Fruit fly (Drosophila melanogaster) whole organism, wandering third instar larva: ENCODE data around the gene dan.

Experiments
- CG32264 ChIP-seq: fragments of 200-800 bp; sonication (Bioruptor generic); optimal IDR thresholded peaks from 2 replicates; lab custom pipeline; 2016; ENCODE audit warnings: missing biosample characterization, missing genetic modification characterization
- CG9705 ChIP-seq: fragments of 200-800 bp; sonication (Bioruptor generic); optimal IDR thresholded peaks from 2 replicates; lab custom pipeline; 2018; ENCODE audit warnings: missing biosample characterization, mild to moderate bottlenecking, missing genetic modification characterization
- CrebA ChIP-seq: fragments of 200-800 bp; sonication (Bioruptor generic); optimal IDR thresholded peaks from 2 replicates; lab custom pipeline; 2016; ENCODE audit warnings: missing biosample characterization, mild to moderate bottlenecking, missing genetic modification characterization, borderline replicate concordance
- Dfd ChIP-seq: fragments of >200 bp; optimal IDR thresholded peaks from 2 replicates; lab custom pipeline; 2017; ENCODE audit warnings: missing biosample characterization, missing genetic modification characterization
- Dif ChIP-seq: fragments of 200-275, 200-300 bp; sonication (Bioruptor generic); optimal IDR thresholded peaks from 2 replicates; lab custom pipeline; 2018; ENCODE audit warnings: missing biosample characterization, missing genetic modification characterization; ENCODE audit not compliant: partially characterized antibody
- GATAd ChIP-seq: sonication (Bioruptor generic); optimal IDR thresholded peaks from 2 replicates; lab custom pipeline; 2016; ENCODE audit warnings: missing biosample characterization, missing genetic modification characterization
- HLH106 ChIP-seq: fragments of 200-800 bp; optimal IDR thresholded peaks from 3 replicates; lab custom pipeline; 2019; ENCODE audit warnings: missing biosample characterization, mild to moderate bottlenecking, missing genetic modification characterization, moderate library complexity
- Hnf4 ChIP-seq: fragments of 200-800 bp; sonication (Bioruptor generic); optimal IDR thresholded peaks from 2 replicates; lab custom pipeline; 2016; ENCODE audit warnings: missing biosample characterization, mild to moderate bottlenecking, missing genetic modification characterization
- Hr78 ChIP-seq: fragments of >200 bp; optimal IDR thresholded peaks from 2 replicates; lab custom pipeline; 2017; ENCODE audit warnings: missing biosample characterization, missing genetic modification characterization
- Hr83 ChIP-seq: fragments of 200-300 bp; sonication (Bioruptor generic); optimal IDR thresholded peaks from 2 replicates; lab custom pipeline; 2016; ENCODE audit warnings: missing biosample characterization, mild to moderate bottlenecking, missing genetic modification characterization, moderate library complexity; ENCODE audit not compliant: poor library complexity, severe bottlenecking
- Jra ChIP-seq: sonication (Bioruptor generic); optimal IDR thresholded peaks from 2 replicates; lab custom pipeline; 2016; ENCODE audit warnings: missing biosample characterization, missing genetic modification characterization
- Mio ChIP-seq: sonication (Bioruptor generic); optimal IDR thresholded peaks from 2 replicates; lab custom pipeline; 2016; ENCODE audit warnings: missing biosample characterization, missing genetic modification characterization
- Myc ChIP-seq: fragments of >200 bp; optimal IDR thresholded peaks from 2 replicates; lab custom pipeline; 2017
- N ChIP-seq: fragments of >200 bp; optimal IDR thresholded peaks from 2 replicates; lab custom pipeline; 2018; ENCODE audit warnings: missing biosample characterization, missing external identifiers, missing genetic modification characterization
- OdsH ChIP-seq: fragments of 200-800 bp; sonication (Bioruptor generic); optimal IDR thresholded peaks from 2 replicates; lab custom pipeline; 2016; ENCODE audit warnings: missing biosample characterization, mild to moderate bottlenecking, missing genetic modification characterization
- Rel ChIP-seq, 2 experiments: fragments of 200-800 bp; sonication (Bioruptor generic) in 1 of 2; optimal IDR thresholded peaks; 2 replicates in 1 of 2; 3 replicates in 1 of 2; lab custom pipeline; 2016 to 2019; ENCODE audit warnings: mild to moderate bottlenecking in 2 of 2, missing biosample characterization in 2 of 2, missing genetic modification characterization in 2 of 2, moderate library complexity in 1 of 2
- Sp1 ChIP-seq: fragments of 200-800 bp; sonication (Bioruptor generic); optimal IDR thresholded peaks from 3 replicates; lab custom pipeline; 2019; ENCODE audit warnings: missing biosample characterization, mild to moderate bottlenecking, missing genetic modification characterization, moderate library complexity
- Vsx2 ChIP-seq: fragments of 200-300, 225-300 bp; sonication (Bioruptor generic); optimal IDR thresholded peaks from 2 replicates; lab custom pipeline; 2018; ENCODE audit warnings: missing biosample characterization, missing genetic modification characterization; ENCODE audit not compliant: partially characterized antibody
- br ChIP-seq: fragments of 200-800 bp; sonication (Bioruptor generic); optimal IDR thresholded peaks from 2 replicates; lab custom pipeline; 2016; ENCODE audit warnings: missing biosample characterization, missing genetic modification characterization
- brk ChIP-seq: fragments of 200-800 bp; sonication (Bioruptor generic); optimal IDR thresholded peaks from 2 replicates; lab custom pipeline; 2016; ENCODE audit warnings: missing biosample characterization, mild to moderate bottlenecking, missing genetic modification characterization
- dmrt93B ChIP-seq: fragments of 200-800 bp; sonication (Bioruptor generic); optimal IDR thresholded peaks from 2 replicates; lab custom pipeline; 2018; ENCODE audit warnings: missing biosample characterization, mild to moderate bottlenecking, missing genetic modification characterization
- dsf ChIP-seq: sonication (Bioruptor generic); optimal IDR thresholded peaks from 2 replicates; lab custom pipeline; 2016; ENCODE audit warnings: missing biosample characterization, missing genetic modification characterization, borderline replicate concordance
- ey ChIP-seq: fragments of 200-800 bp; sonication (Bioruptor generic); optimal IDR thresholded peaks from 2 replicates; lab custom pipeline; 2016; ENCODE audit warnings: missing biosample characterization, missing genetic modification characterization
- foxo ChIP-seq, 2 experiments: fragments of 200-800 bp; sonication (Bioruptor generic); optimal IDR thresholded peaks; 2 replicates in 1 of 2; 3 replicates in 1 of 2; lab custom pipeline; 2016 to 2017; ENCODE audit warnings: missing biosample characterization in 2 of 2, missing genetic modification characterization in 2 of 2
- fru ChIP-seq: fragments of 200-800 bp; sonication (Bioruptor generic); optimal IDR thresholded peaks from 3 replicates; lab custom pipeline; 2016; ENCODE audit warnings: missing biosample characterization, mild to moderate bottlenecking, missing genetic modification characterization
- h ChIP-seq: fragments of 200-800 bp; sonication (Bioruptor generic); optimal IDR thresholded peaks from 3 replicates; lab custom pipeline; 2016; ENCODE audit warnings: missing biosample characterization, mild to moderate bottlenecking, missing genetic modification characterization
- jim ChIP-seq: fragments of 175-275, 200-325 bp; sonication (Bioruptor generic); optimal IDR thresholded peaks from 2 replicates; lab custom pipeline; 2016; ENCODE audit warnings: missing biosample characterization, mild to moderate bottlenecking, missing genetic modification characterization
- lola ChIP-seq: fragments of >200 bp; optimal IDR thresholded peaks from 2 replicates; lab custom pipeline; 2017; ENCODE audit warnings: missing biosample characterization, missing genetic modification characterization
- pan ChIP-seq: fragments of >200 bp; optimal IDR thresholded peaks from 2 replicates; lab custom pipeline; 2017
- psq ChIP-seq: fragments of 200-800 bp; sonication (Bioruptor generic); optimal IDR thresholded peaks from 3 replicates; lab custom pipeline; 2017; ENCODE audit warnings: missing biosample characterization, mild to moderate bottlenecking, missing genetic modification characterization, moderate library complexity
- rgr ChIP-seq: fragments of 200-800 bp; sonication (Bioruptor generic); optimal IDR thresholded peaks from 3 replicates; lab custom pipeline; 2016; ENCODE audit warnings: missing biosample characterization, mild to moderate bottlenecking, missing genetic modification characterization
- sage ChIP-seq: fragments of 200-800 bp; sonication (Bioruptor generic); optimal IDR thresholded peaks from 2 replicates; lab custom pipeline; 2016; ENCODE audit warnings: missing biosample characterization, mild to moderate bottlenecking, missing genetic modification characterization
- sv ChIP-seq: fragments of 200-800 bp; sonication (Bioruptor generic); optimal IDR thresholded peaks from 3 replicates; lab custom pipeline; 2016; ENCODE audit warnings: missing biosample characterization, missing genetic modification characterization
- tai ChIP-seq: sonication (Bioruptor generic); optimal IDR thresholded peaks from 2 replicates; lab custom pipeline; 2016; ENCODE audit warnings: missing biosample characterization, missing genetic modification characterization
- usp ChIP-seq: fragments of >200 bp; optimal IDR thresholded peaks from 2 replicates; lab custom pipeline; 2017; ENCODE audit warnings: missing biosample characterization, missing genetic modification characterization
- woc ChIP-seq: sonication (Bioruptor generic); optimal IDR thresholded peaks from 2 replicates; lab custom pipeline; 2016; ENCODE audit warnings: missing biosample characterization, mild to moderate bottlenecking, missing genetic modification characterization

dan gene

dm6 chr3R:25168259-25168972 is 15.8 kb upstream of the dan start:
- TF ChIP-seq sv (GFP tag; lab: Kevin White, UChicago) = peak; percentile 4
- TF ChIP-seq rgr (GFP tag; lab: Kevin White, UChicago) = no peak
- TF ChIP-seq brk = no peak
- peak; percentile 4 for TF ChIP-seq fru (GFP tag; lab: Kevin White, UChicago)
- no peak for TF ChIP-seq Mio (GFP tag; lab: Kevin White, UChicago)
- peak; percentile 36 for TF ChIP-seq Dfd (GFP tag; lab: Kevin White, UChicago)

- TF ChIP-seq CG32264 = no peak
Observed at dm6 chr3R:25172353-25172752, 11.8 kb upstream of the dan start.

dm6 chr3R:25172976-25173375 is 11.2 kb upstream of the dan start:
- TF ChIP-seq pan (lab: Kevin White, UChicago) = no peak
- TF ChIP-seq CG32264 = no peak
- TF ChIP-seq Dif (GFP tag; lab: Kevin White, UChicago) = no peak
- TF ChIP-seq psq (GFP tag; lab: Kevin White, UChicago) = no peak
- TF ChIP-seq sv (GFP tag; lab: Kevin White, UChicago) = no peak
- TF ChIP-seq CrebA = no peak
- TF ChIP-seq usp (GFP tag; lab: Kevin White, UChicago) = no peak
- no peak for TF ChIP-seq br (GFP tag; lab: Kevin White, UChicago)
- no peak for TF ChIP-seq tai (GFP tag; lab: Kevin White, UChicago)
- no peak for TF ChIP-seq Hr83 (GFP tag; lab: Kevin White, UChicago)
- TF ChIP-seq GATAd (GFP tag; lab: Kevin White, UChicago) = no peak
- no peak for TF ChIP-seq ey (GFP tag; lab: Kevin White, UChicago)
- no peak for TF ChIP-seq rgr (GFP tag; lab: Kevin White, UChicago)
- TF ChIP-seq Jra (GFP tag; lab: Kevin White, UChicago) = no peak
- TF ChIP-seq, all 38 proteins: peak for 0

dm6 chr3R:25174244-25174643 is 9.9 kb upstream of the dan start:
- no peak for TF ChIP-seq Myc
- TF ChIP-seq dsf (GFP tag; lab: Kevin White, UChicago) = no peak
- peak; percentile 39 for TF ChIP-seq CG9705
- peak; percentile 18 for TF ChIP-seq Jra (GFP tag; lab: Kevin White, UChicago)
- no peak for TF ChIP-seq GATAd (GFP tag; lab: Kevin White, UChicago)
- TF ChIP-seq Sp1 = peak; percentile 70
- TF ChIP-seq sv (GFP tag; lab: Kevin White, UChicago) = no peak
- TF ChIP-seq OdsH (GFP tag; lab: Kevin White, UChicago) = peak; percentile 64
- no peak for TF ChIP-seq Hr83 (GFP tag; lab: Kevin White, UChicago)
- TF ChIP-seq Rel (GFP tag; optimal IDR thresholded peaks at IDR 0.05; lab: Kevin White, UChicago) = no peak
- TF ChIP-seq Rel (tag; optimal IDR thresholded peaks at IDR 0.05; lab: Kevin White, UChicago) = peak; percentile 2
- TF ChIP-seq psq (GFP tag; lab: Kevin White, UChicago) = peak; percentile 67
- TF ChIP-seq lola (GFP tag; lab: Kevin White, UChicago) = no peak
- TF ChIP-seq Vsx2 (GFP tag; lab: Kevin White, UChicago) = no peak
- peak; percentile 46 for TF ChIP-seq pan (lab: Kevin White, UChicago)
- TF ChIP-seq rgr (GFP tag; lab: Kevin White, UChicago) = peak; percentile 57
- peak; percentile 64 for TF ChIP-seq dmrt93B (GFP tag; lab: Kevin White, UChicago)
- TF ChIP-seq Dif (GFP tag; lab: Kevin White, UChicago) = no peak
- no peak for TF ChIP-seq CG32264
- TF ChIP-seq jim = no peak
- TF ChIP-seq tai (GFP tag; lab: Kevin White, UChicago) = no peak
- TF ChIP-seq N (GFP tag; lab: Kevin White, UChicago) = no peak
- peak; percentile 70 for TF ChIP-seq br (GFP tag; lab: Kevin White, UChicago)
- peak; percentile 78 for TF ChIP-seq ey (GFP tag; lab: Kevin White, UChicago)
- TF ChIP-seq HLH106 = peak; percentile 78
- peak; percentile 87 for TF ChIP-seq woc
- peak in 1 of 2 experiments; percentile 79 for TF ChIP-seq foxo (GFP tag; optimal IDR thresholded peaks at IDR 0.05; lab: Kevin White, UChicago)
- no peak for TF ChIP-seq usp (GFP tag; lab: Kevin White, UChicago)
- peak; percentile 80 for TF ChIP-seq fru (GFP tag; lab: Kevin White, UChicago)
- TF ChIP-seq Hr78 = no peak
- TF ChIP-seq h = peak; percentile 59
- peak; percentile 47 for TF ChIP-seq brk
- no peak for TF ChIP-seq Dfd (GFP tag; lab: Kevin White, UChicago)
- TF ChIP-seq Hnf4 (GFP tag; lab: Kevin White, UChicago) = peak; percentile 56
- no peak for TF ChIP-seq sage (GFP tag; lab: Kevin White, UChicago)
- TF ChIP-seq, all 38 proteins: peak for 18
